Fruit fly (Drosophila melanogaster) whole organism, embryonic: Measurements from ENCODE around the gene mask.

Experiments
- Bteb2 ChIP-seq: fragments of 200-800 bp; sonication (Bioruptor generic); optimal IDR thresholded peaks from 2 replicates; lab custom pipeline; 2016; ENCODE audit warnings: missing biosample characterization, missing genetic modification characterization
- CG10654 ChIP-seq: fragments of 200-800 bp; sonication (Bioruptor generic); optimal IDR thresholded peaks from 2 replicates; lab custom pipeline; 2016; ENCODE audit warnings: missing biosample characterization, missing genetic modification characterization
- CG16813 ChIP-seq: fragments of 200-800 bp; sonication (Bioruptor generic); IDR thresholded peaks from 3 replicates; pipeline ENCODE4 v1.3.6; 2022; ENCODE audit warnings: missing biosample characterization, missing genetic modification characterization; ENCODE audit not compliant: partially characterized antibody
- CG17186 ChIP-seq: fragments of 200-800 bp; sonication (Bioruptor generic); optimal IDR thresholded peaks from 3 replicates; lab custom pipeline; 2017; ENCODE audit warnings: missing biosample characterization, missing genetic modification reagents, missing genetic modification characterization
- CG32767 ChIP-seq: fragments of 200-800 bp; sonication (Bioruptor generic); IDR thresholded peaks from 2 replicates; pipeline ENCODE4 v1.3.6; 2022; ENCODE audit warnings: missing biosample characterization, missing genetic modification characterization
- CG33213 ChIP-seq: fragments of 200-800 bp; sonication (Bioruptor generic); optimal IDR thresholded peaks from 3 replicates; lab custom pipeline; 2016; ENCODE audit warnings: missing biosample characterization, missing genetic modification characterization
- CG3838 ChIP-seq: fragments of 200-800 bp; sonication (Bioruptor generic); optimal IDR thresholded peaks from 3 replicates; lab custom pipeline; 2016; ENCODE audit warnings: missing biosample characterization, missing genetic modification characterization
- CG42726 ChIP-seq: fragments of 200-800 bp; sonication (Bioruptor generic); IDR thresholded peaks from 2 replicates; pipeline ENCODE4 v1.3.6; 2022; ENCODE audit warnings: missing biosample characterization, missing genetic modification characterization; ENCODE audit not compliant: partially characterized antibody
- CG43689 ChIP-seq: fragments of 200-800 bp; sonication (Bioruptor generic); IDR thresholded peaks from 2 replicates; pipeline ENCODE4 v1.3.6; 2022; ENCODE audit warnings: missing biosample characterization, missing genetic modification characterization
- CG4617 ChIP-seq: fragments of 200-800 bp; sonication (Bioruptor generic); optimal IDR thresholded peaks from 3 replicates; lab custom pipeline; 2016; ENCODE audit warnings: missing biosample characterization, missing genetic modification characterization, borderline replicate concordance
- CG4854 ChIP-seq: fragments of 200-800 bp; sonication (Bioruptor generic); optimal IDR thresholded peaks from 2 replicates; lab custom pipeline; 2016; ENCODE audit warnings: missing biosample characterization, missing genetic modification characterization, inconsistent platforms
- CG6254 ChIP-seq: fragments of 200-800 bp; sonication (Bioruptor generic); optimal IDR thresholded peaks from 3 replicates; lab custom pipeline; 2017; ENCODE audit warnings: mild to moderate bottlenecking, missing biosample characterization, missing genetic modification reagents, missing genetic modification characterization
- CG6654 ChIP-seq: fragments of 200-800 bp; sonication (Bioruptor generic); optimal IDR thresholded peaks from 2 replicates; lab custom pipeline; 2017; ENCODE audit warnings: missing biosample characterization, mild to moderate bottlenecking, missing genetic modification characterization
- CG6689 ChIP-seq: fragments of 200-800 bp; sonication (Bioruptor generic); IDR thresholded peaks from 2 replicates; pipeline ENCODE4 v1.3.6; 2022; ENCODE audit warnings: missing biosample characterization, missing genetic modification characterization
- CG7271 ChIP-seq: fragments of 200-800 bp; sonication (Bioruptor generic); optimal IDR thresholded peaks from 2 replicates; lab custom pipeline; 2018; ENCODE audit warnings: missing biosample characterization, mild to moderate bottlenecking, missing genetic modification characterization, moderate library complexity
- CG8089 ChIP-seq: fragments of 200-800 bp; sonication (Bioruptor generic); optimal IDR thresholded peaks from 3 replicates; lab custom pipeline; 2016; ENCODE audit warnings: missing biosample characterization, missing genetic modification characterization
- CG8281 ChIP-seq: fragments of 200-800 bp; sonication (Bioruptor generic); optimal IDR thresholded peaks from 2 replicates; lab custom pipeline; 2018; ENCODE audit warnings: missing biosample characterization, mild to moderate bottlenecking, missing genetic modification characterization, moderate library complexity
- CG8359 ChIP-seq: fragments of 200-800 bp; sonication (Bioruptor generic); optimal IDR thresholded peaks from 2 replicates; lab custom pipeline; 2017; ENCODE audit warnings: missing biosample characterization, mild to moderate bottlenecking, missing genetic modification characterization, borderline replicate concordance
- CG9609 ChIP-seq: fragments of 200-800 bp; sonication (Bioruptor generic); optimal IDR thresholded peaks from 3 replicates; lab custom pipeline; 2016; ENCODE audit warnings: missing biosample characterization, missing genetic modification characterization
- CHES-1-like ChIP-seq: fragments of 200-800 bp; sonication (Bioruptor generic); optimal IDR thresholded peaks from 2 replicates; lab custom pipeline; 2016; ENCODE audit warnings: missing biosample characterization, missing genetic modification characterization
- CTCF ChIP-seq: fragments of 200-800 bp; sonication (Bioruptor generic); optimal IDR thresholded peaks from 2 replicates; lab custom pipeline; 2017; ENCODE audit warnings: missing biosample characterization, mild to moderate bottlenecking, missing genetic modification characterization, moderate library complexity
- CoRest ChIP-seq: fragments of 200-800 bp; sonication (Bioruptor generic); optimal IDR thresholded peaks from 3 replicates; lab custom pipeline; 2018; ENCODE audit warnings: missing biosample characterization, mild to moderate bottlenecking, missing genetic modification characterization, moderate library complexity
- D19B ChIP-seq: fragments of 200-800 bp; sonication (Bioruptor generic); optimal IDR thresholded peaks from 2 replicates; lab custom pipeline; 2017; ENCODE audit warnings: missing biosample characterization, mild to moderate bottlenecking, missing genetic modification characterization
- Dip2 ChIP-seq: fragments of 200-800 bp; sonication (Bioruptor generic); IDR thresholded peaks from 2 replicates; pipeline ENCODE4 v1.3.6; 2022; ENCODE audit warnings: missing biosample characterization, missing genetic modification characterization
- Doc3 ChIP-seq: fragments of 200-800 bp; sonication (Bioruptor generic); IDR thresholded peaks from 3 replicates; pipeline ENCODE4 v1.3.6; 2022; ENCODE audit warnings: missing biosample characterization, missing genetic modification characterization; ENCODE audit not compliant: partially characterized antibody
- Fer2 ChIP-seq: fragments of 200-800 bp; sonication (Bioruptor generic); optimal IDR thresholded peaks from 2 replicates; lab custom pipeline; 2018; ENCODE audit warnings: missing biosample characterization, mild to moderate bottlenecking, missing genetic modification characterization, moderate library complexity
- MTF-1 ChIP-seq: fragments of 200-800 bp; sonication (Bioruptor generic); optimal IDR thresholded peaks from 2 replicates; lab custom pipeline; 2018; ENCODE audit warnings: missing biosample characterization, mild to moderate bottlenecking, missing genetic modification characterization, borderline replicate concordance
- NK7.1 ChIP-seq: fragments of 200-800 bp; sonication (Bioruptor generic); optimal IDR thresholded peaks from 3 replicates; lab custom pipeline; 2016; ENCODE audit warnings: missing biosample characterization, missing genetic modification characterization
- Nf-YA ChIP-seq: fragments of 200-800 bp; sonication (Bioruptor generic); IDR thresholded peaks from 2 replicates; pipeline ENCODE4 v1.3.6; 2022; ENCODE audit warnings: missing biosample characterization, missing genetic modification characterization
- Nf-YB ChIP-seq: fragments of 200-800 bp; sonication (Bioruptor generic); optimal IDR thresholded peaks from 3 replicates; lab custom pipeline; 2019; ENCODE audit warnings: missing biosample characterization, mild to moderate bottlenecking, missing genetic modification characterization, moderate library complexity
- Rfx ChIP-seq: fragments of 200-800 bp; sonication (Bioruptor generic); IDR thresholded peaks from 2 replicates; pipeline ENCODE4 v1.3.6; 2022; ENCODE audit warnings: missing biosample characterization, missing genetic modification characterization
- Sox100B ChIP-seq: fragments of 200-800 bp; sonication (Bioruptor generic); optimal IDR thresholded peaks from 3 replicates; lab custom pipeline; 2018; ENCODE audit warnings: missing biosample characterization, mild to moderate bottlenecking, missing genetic modification characterization
- Spps ChIP-seq: fragments of 200-800 bp; sonication (Bioruptor generic); optimal IDR thresholded peaks from 2 replicates; lab custom pipeline; 2018; ENCODE audit warnings: missing biosample characterization, mild to moderate bottlenecking, missing genetic modification characterization
- Sry-δ ChIP-seq: fragments of 200-800 bp; sonication (Bioruptor generic); optimal IDR thresholded peaks from 2 replicates; lab custom pipeline; 2016; ENCODE audit warnings: missing biosample characterization, missing genetic modification characterization
- aop ChIP-seq: fragments of 200-800 bp; sonication (Bioruptor generic); IDR thresholded peaks from 2 replicates; pipeline ENCODE4 v1.3.6; 2022; ENCODE audit warnings: missing biosample characterization, missing genetic modification characterization
- ato ChIP-seq: fragments of 200-800 bp; sonication (Bioruptor generic); IDR thresholded peaks from 2 replicates; pipeline ENCODE4 v1.3.6; 2022; ENCODE audit warnings: missing biosample characterization, missing genetic modification characterization; ENCODE audit not compliant: partially characterized antibody
- chif ChIP-seq, 2 experiments: fragments of 200-800 bp; sonication (Bioruptor generic); optimal IDR thresholded peaks; 3 replicates each; lab custom pipeline; 2016; ENCODE audit warnings: missing biosample characterization in 2 of 2, missing genetic modification characterization in 2 of 2
- corto ChIP-seq: fragments of 200-800 bp; sonication (Bioruptor generic); optimal IDR thresholded peaks from 2 replicates; lab custom pipeline; 2016; ENCODE audit warnings: missing biosample characterization, mild to moderate bottlenecking, missing genetic modification characterization, moderate library complexity
- dmrt11E ChIP-seq: fragments of 200-800 bp; sonication (Bioruptor generic); optimal IDR thresholded peaks from 3 replicates; lab custom pipeline; 2018; ENCODE audit warnings: missing biosample characterization, mild to moderate bottlenecking, missing genetic modification characterization, moderate library complexity
- insv ChIP-seq, 2 experiments: fragments of 200-800 bp; sonication (Bioruptor generic); optimal IDR thresholded peaks; 3 replicates each; lab custom pipeline; 2016 to 2018; ENCODE audit warnings: missing biosample characterization in 2 of 2, missing genetic modification characterization in 2 of 2
- luna ChIP-seq: fragments of 200-800 bp; sonication (Bioruptor generic); optimal IDR thresholded peaks from 2 replicates; lab custom pipeline; 2016; ENCODE audit warnings: missing biosample characterization, missing genetic modification characterization
- nerfin-2 ChIP-seq: fragments of 200-800 bp; sonication (Bioruptor generic); IDR thresholded peaks from 2 replicates; pipeline ENCODE4 v1.3.6; 2022; ENCODE audit warnings: missing biosample characterization, missing genetic modification characterization; ENCODE audit not compliant: partially characterized antibody
- peb ChIP-seq: fragments of 200-800 bp; sonication (Bioruptor generic); IDR thresholded peaks from 2 replicates; pipeline ENCODE4 v1.3.6; 2022; ENCODE audit warnings: missing biosample characterization, missing genetic modification characterization
- pnt ChIP-seq: fragments of 200-800 bp; sonication (Bioruptor generic); optimal IDR thresholded peaks from 3 replicates; lab custom pipeline; 2016; ENCODE audit warnings: missing biosample characterization, missing genetic modification characterization
- sc ChIP-seq, 3 experiments: fragments of >200 bp in 2 of 3; fragments of 200-800 bp in 1 of 3; sonication (Bioruptor generic) in 1 of 3; optimal IDR thresholded peaks; 2 replicates in 2 of 3; 3 replicates in 1 of 3; lab custom pipeline; 2017; ENCODE audit warnings: mild to moderate bottlenecking in 1 of 3, missing biosample characterization in 1 of 3, missing genetic modification characterization in 1 of 3, missing genetic modification reagents in 1 of 3
- stwl ChIP-seq: fragments of 200-800 bp; sonication (Bioruptor generic); optimal IDR thresholded peaks from 3 replicates; lab custom pipeline; 2018; ENCODE audit warnings: missing biosample characterization, mild to moderate bottlenecking, missing genetic modification characterization, moderate library complexity
- tio ChIP-seq: fragments of 200-800 bp; sonication (Bioruptor generic); optimal IDR thresholded peaks from 2 replicates; lab custom pipeline; 2017; ENCODE audit warnings: missing biosample characterization, missing genetic modification characterization, inconsistent platforms
- zen ChIP-seq: fragments of 200-800 bp; sonication (Bioruptor generic); optimal IDR thresholded peaks from 3 replicates; lab custom pipeline; 2018; ENCODE audit warnings: missing biosample characterization, mild to moderate bottlenecking, missing genetic modification characterization, moderate library complexity

mask gene

DNA sequence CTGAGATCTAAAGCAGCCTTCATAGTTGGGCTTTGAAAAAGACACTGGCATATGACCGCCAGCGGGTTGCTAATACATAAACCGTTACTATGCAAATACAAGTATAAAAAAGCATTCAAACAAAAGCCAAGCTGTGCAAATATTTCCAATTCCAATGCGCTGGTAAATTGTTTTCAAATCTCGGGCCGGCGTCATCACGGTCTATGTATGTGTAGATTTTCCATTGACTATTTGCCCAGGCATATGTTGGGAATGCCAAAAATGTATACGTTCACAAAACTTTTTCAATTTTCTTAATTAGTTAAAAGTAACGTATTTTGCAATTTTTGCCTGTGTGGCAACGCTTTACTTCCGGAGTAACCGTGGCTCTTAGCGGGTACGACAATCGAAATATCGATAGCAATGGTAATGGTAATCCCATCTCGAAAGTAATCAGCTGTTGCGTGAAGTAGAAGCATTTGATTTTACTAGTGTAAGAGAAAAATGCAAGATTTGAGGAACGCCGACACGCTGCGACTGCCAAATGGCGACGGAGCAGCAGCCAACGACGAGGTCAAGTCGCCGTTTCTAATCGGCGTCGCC, 59.5 kb downstream of the mask start, which contains the start of the genes CG34290 and Uck (continued):
- TF ChIP-seq Sox100B (GFP tag; lab: Kevin White, UChicago) (peak; percentile 79), CG42726 (GFP tag; lab: Robert Waterston, UW) (peak; percentile 75), CG32767 (0 out of 2 replicates have a peak, but pooled peaks have one; percentile 18), stwl (tag; lab: Kevin White, UChicago) (peak; percentile 91), CoRest (tag; lab: Kevin White, UChicago) (peak; percentile 87), sc (optimal IDR thresholded peaks at IDR 0.05; lab: Kevin White, UChicago) (no peak), sc (GFP tag; optimal IDR thresholded peaks at IDR 0.05; lab: Kevin White, UChicago) (peak; percentile 51), luna (peak; percentile 44), Sry-δ (GFP tag; lab: Kevin White, UChicago) (peak; percentile 97), CG6689 (peak; percentile 53), NK7.1 (GFP tag; lab: Kevin White, UChicago) (peak; percentile 84), Nf-YA (GFP tag; lab: Robert Waterston, UW) (0 out of 2 replicates have a peak, but pooled peaks have one; percentile 9), CG6254 (GFP tag; lab: Kevin White, UChicago) (peak; percentile 41), MTF-1 (peak; percentile 89), corto (GFP tag; lab: Kevin White, UChicago) (no peak), Rfx (GFP tag; lab: Robert Waterston, UW) (peak; percentile 89), CHES-1-like (GFP tag; lab: Kevin White, UChicago) (peak; percentile 79), CG6654 (GFP tag; lab: Kevin White, UChicago) (peak; percentile 53), pnt (no peak), Nf-YB (GFP tag; lab: Kevin White, UChicago) (peak; percentile 63), CG8089 (GFP tag; lab: Kevin White, UChicago) (peak; percentile 67), CG8281 (tag; lab: Kevin White, UChicago) (peak; percentile 54), CG4854 (GFP tag; lab: Kevin White, UChicago) (peak; percentile 46), CG43689 (GFP tag; lab: Robert Waterston, UW) (peak; percentile 64), CG10654 (GFP tag; lab: Kevin White, UChicago) (peak; percentile 54), dmrt11E (peak; percentile 33), chif (GFP tag; optimal IDR thresholded peaks at IDR 0.05; lab: Kevin White, UChicago) (peak; percentile 53 to 77), D19B (GFP tag; lab: Kevin White, UChicago) (peak; percentile 51), CG8359 (GFP tag; lab: Kevin White, UChicago) (peak; percentile 63), insv (GFP tag; optimal IDR thresholded peaks at IDR 0.05; lab: Kevin White, UChicago) (peak in 1 of 2 experiments; percentile 66), CG3838 (GFP tag; lab: Kevin White, UChicago) (no peak), CTCF (peak; percentile 58), aop (GFP tag; lab: Robert Waterston, UW) (peak; percentile 97), CG17186 (GFP tag; lab: Kevin White, UChicago) (peak; percentile 73), Fer2 (tag; lab: Kevin White, UChicago) (peak; percentile 76), CG9609 (peak; percentile 71), CG33213 (GFP tag; lab: Kevin White, UChicago) (peak; percentile 92), Spps (tag; lab: Kevin White, UChicago) (peak; percentile 30), CG16813 (GFP tag; lab: Robert Waterston, UW) (peak; percentile 77), nerfin-2 (GFP tag; lab: Robert Waterston, UW) (peak; percentile 63), Dip2 (GFP tag; lab: Robert Waterston, UW) (no peak), Doc3 (GFP tag; lab: Robert Waterston, UW) (peak; percentile 77), zen (tag; lab: Kevin White, UChicago) (peak; percentile 86), peb (GFP tag; lab: Robert Waterston, UW) (0 out of 2 replicates have a peak, but pooled peaks have one; percentile 15), ato (GFP tag; lab: Robert Waterston, UW) (peak; percentile 66; the same call in 1 of the 2 replicates), Bteb2 (GFP tag; lab: Kevin White, UChicago) (peak; percentile 82), CG4617 (GFP tag; lab: Kevin White, UChicago) (peak; percentile 70), CG7271 (tag; lab: Kevin White, UChicago) (peak; percentile 64), tio (GFP tag; lab: Kevin White, UChicago) (peak; percentile 3)
